Worm (Caenorhabditis elegans): Measurements from ENCODE around the gene cest-6.

DNA sequence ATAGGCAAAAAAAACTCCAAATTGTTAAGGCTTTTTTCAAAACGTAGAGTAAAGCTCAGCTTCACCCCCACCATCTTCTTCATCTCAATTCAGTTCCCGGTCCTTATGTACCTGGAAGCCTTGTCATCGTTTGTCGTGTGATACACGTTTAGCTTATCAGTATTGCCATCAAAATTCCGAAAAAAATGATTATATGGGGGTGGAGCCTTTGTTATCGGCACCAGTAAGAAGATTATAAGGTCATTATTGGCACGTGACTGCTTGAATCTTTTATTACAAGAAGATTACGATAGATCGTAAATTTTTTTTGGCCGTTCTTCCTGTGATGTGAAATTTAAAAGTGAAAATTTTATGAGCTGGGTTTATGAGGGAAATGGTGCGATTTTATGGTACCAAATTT, 47.9 kb downstream of the cest-6 start:
- TF ChIP-seq sox-4 (tag; optimal IDR thresholded peaks at IDR 0.05) (no peak), eyg-1 (tag; optimal IDR thresholded peaks at IDR 0.05) (no peak), tbx-7 (tag; optimal IDR thresholded peaks at IDR 0.05) (no peak), nhr-11 (tag; optimal IDR thresholded peaks at IDR 0.05) (no peak), mec-3 (tag; optimal IDR thresholded peaks at IDR 0.05; ENCODE audit: borderline replicate concordance) (no peak), ets-4 (tag; optimal IDR thresholded peaks at IDR 0.05) (no peak), fkh-6 (tag; optimal IDR thresholded peaks at IDR 0.05) (no peak), syd-9 (tag; optimal IDR thresholded peaks at IDR 0.05) (no peak), elt-2 (tag; optimal IDR thresholded peaks at IDR 0.05) (peak; percentile 13), Y22D7AL.16 (tag; optimal IDR thresholded peaks at IDR 0.05) (no peak), tbx-2 (tag; optimal IDR thresholded peaks at IDR 0.05) (no peak), fkh-10 (GFP tag; optimal IDR thresholded peaks at IDR 0.05) (no peak), ceh-6 (GFP tag; optimal IDR thresholded peaks at IDR 0.05) (no peak)
